Worm (Caenorhabditis elegans): ENCODE results near the gene C46C2.3.
A peak's percentile ranks its signal among the peaks of the same experiment; 100 is the strongest.

The C46C2.3 gene

DNA sequence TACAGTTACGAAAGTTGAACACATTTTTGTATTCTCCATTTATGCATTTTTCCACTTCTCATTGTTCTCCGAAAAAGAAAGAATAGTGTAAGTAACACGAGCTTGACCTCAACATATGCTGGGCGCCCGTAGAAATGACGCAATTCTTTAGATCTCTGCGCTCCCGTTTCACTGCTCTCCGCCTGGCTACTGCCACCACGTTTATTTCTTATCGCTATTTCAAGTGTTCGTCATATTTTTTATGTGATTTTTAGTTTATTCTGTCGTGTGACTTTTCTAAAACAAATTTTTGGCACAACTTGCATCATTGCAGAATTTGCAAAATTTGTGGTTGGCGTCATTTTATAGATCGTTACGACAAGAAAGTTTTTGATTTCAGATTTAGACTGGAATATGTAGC is 8.0 kb upstream of the C46C2.3 start:
- TF ChIP-seq fos-1 (tag; optimal IDR thresholded peaks at IDR 0.05) (peak; percentile 69), sma-9 (GFP tag; optimal IDR thresholded peaks at IDR 0.05) (peak; percentile 36), sma-9 (tag; optimal IDR thresholded peaks at IDR 0.05) (no peak), lin-13 (GFP tag; optimal IDR thresholded peaks at IDR 0.05) (no peak), mbf-1 (tag; optimal IDR thresholded peaks at IDR 0.05) (no peak), ama-1 (optimal IDR thresholded peaks at IDR 0.05) (no peak), R02D3.7 (tag; optimal IDR thresholded peaks at IDR 0.05) (no peak), Y55F3AM.14 (GFP tag; optimal IDR thresholded peaks at IDR 0.05) (no peak), alr-1 (tag; optimal IDR thresholded peaks at IDR 0.05) (no peak), nhr-129 (tag; optimal IDR thresholded peaks at IDR 0.05) (peak; percentile 74), nhr-21 (tag; optimal IDR thresholded peaks at IDR 0.05) (no peak), gmeb-1 (tag; optimal IDR thresholded peaks at IDR 0.05) (no peak), snpc-4 (tag; optimal IDR thresholded peaks at IDR 0.05) (no peak)

DNA sequence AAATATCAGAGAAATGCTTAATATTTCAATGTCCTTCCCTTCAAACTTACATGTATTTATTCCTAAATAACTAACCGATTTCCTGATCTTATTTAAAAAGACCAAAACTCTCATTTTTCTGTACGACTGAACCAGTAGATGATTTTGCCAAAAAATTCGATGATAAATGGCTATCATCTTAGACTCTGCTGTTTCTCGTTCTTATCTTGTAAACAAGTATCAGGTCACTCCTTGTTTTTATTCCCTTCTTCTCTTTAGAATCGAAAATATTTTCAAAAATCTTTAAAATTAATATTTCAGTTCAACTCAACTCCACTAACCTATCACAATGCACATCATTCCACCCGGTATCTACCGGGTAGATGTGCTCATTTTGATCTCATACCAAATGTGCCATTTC is 7.5 kb upstream of the C46C2.3 start, which contains the start of gene C46C2.2:
Gene C46C2.2, plus strand, starts transcription at position 301 of the 400 bp plus-strand sequence.
- TF ChIP-seq nhr-77 (tag; optimal IDR thresholded peaks at IDR 0.05) (no peak), unc-39 (tag; optimal IDR thresholded peaks at IDR 0.05) (no peak), ZK546.5 (tag; optimal IDR thresholded peaks at IDR 0.05) (no peak), lin-39 (tag; optimal IDR thresholded peaks at IDR 0.05) (no peak), ceh-82 (tag; optimal IDR thresholded peaks at IDR 0.05) (no peak), elt-1 (tag; optimal IDR thresholded peaks at IDR 0.05) (no peak), sma-3 (GFP tag; optimal IDR thresholded peaks at IDR 0.05) (no peak), peb-1 (tag; optimal IDR thresholded peaks at IDR 0.05) (no peak), snpc-4 (tag; optimal IDR thresholded peaks at IDR 0.05) (no peak), nhr-237 (tag; optimal IDR thresholded peaks at IDR 0.05) (no peak), sem-4 (tag; optimal IDR thresholded peaks at IDR 0.05) (no peak), F13H6.1 (tag; optimal IDR thresholded peaks at IDR 0.05) (no peak), skn-1 (tag; optimal IDR thresholded peaks at IDR 0.05) (no peak), unc-55 (GFP tag; optimal IDR thresholded peaks at IDR 0.05) (no peak), C34F6.9 (tag; optimal IDR thresholded peaks at IDR 0.05) (no peak), nhr-21 (tag; optimal IDR thresholded peaks at IDR 0.05) (no peak), zag-1 (tag; optimal IDR thresholded peaks at IDR 0.05) (no peak)

DNA sequence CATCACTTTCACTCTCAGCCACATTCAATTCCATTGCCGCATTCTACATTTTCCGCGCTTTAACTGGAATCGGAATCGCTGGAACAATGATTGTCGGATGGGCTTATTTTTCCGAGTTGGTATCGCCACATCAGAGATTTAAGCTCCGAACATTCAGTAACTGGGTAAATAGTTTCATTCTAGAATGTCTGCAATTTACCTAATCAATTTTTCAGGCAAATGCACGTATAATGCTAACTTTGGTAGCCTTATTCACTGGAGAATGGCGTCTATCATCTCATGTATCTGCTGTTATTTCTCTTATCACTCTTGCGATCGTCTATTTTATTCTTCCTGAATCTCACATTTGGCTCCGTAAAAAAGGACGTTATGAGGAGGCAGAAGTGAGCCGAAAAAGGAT is 6.5 kb upstream of the C46C2.3 start:
- TF ChIP-seq mdl-1 (tag; optimal IDR thresholded peaks at IDR 0.05) (no peak), elt-3 (tag; optimal IDR thresholded peaks at IDR 0.05) (no peak), R02D3.7 (tag; optimal IDR thresholded peaks at IDR 0.05) (no peak), ztf-4 (tag; optimal IDR thresholded peaks at IDR 0.05) (no peak), mbf-1 (tag; optimal IDR thresholded peaks at IDR 0.05) (no peak), aly-2 (tag; optimal IDR thresholded peaks at IDR 0.05) (no peak), crh-2 (tag; optimal IDR thresholded peaks at IDR 0.05) (no peak), Y55F3AM.14 (GFP tag; optimal IDR thresholded peaks at IDR 0.05) (no peak), elt-1 (tag; optimal IDR thresholded peaks at IDR 0.05) (no peak), unc-62 (GFP tag; optimal IDR thresholded peaks at IDR 0.05) (no peak), sma-9 (GFP tag; optimal IDR thresholded peaks at IDR 0.05) (no peak), sma-9 (tag; optimal IDR thresholded peaks at IDR 0.05) (no peak), ztf-1 (GFP tag; conservative IDR thresholded peaks at IDR 0.05) (no peak), blmp-1 (tag; optimal IDR thresholded peaks at IDR 0.05; ENCODE audit: insufficient read depth) (no peak), mab-5 (tag; optimal IDR thresholded peaks at IDR 0.05) (no peak)

DNA sequence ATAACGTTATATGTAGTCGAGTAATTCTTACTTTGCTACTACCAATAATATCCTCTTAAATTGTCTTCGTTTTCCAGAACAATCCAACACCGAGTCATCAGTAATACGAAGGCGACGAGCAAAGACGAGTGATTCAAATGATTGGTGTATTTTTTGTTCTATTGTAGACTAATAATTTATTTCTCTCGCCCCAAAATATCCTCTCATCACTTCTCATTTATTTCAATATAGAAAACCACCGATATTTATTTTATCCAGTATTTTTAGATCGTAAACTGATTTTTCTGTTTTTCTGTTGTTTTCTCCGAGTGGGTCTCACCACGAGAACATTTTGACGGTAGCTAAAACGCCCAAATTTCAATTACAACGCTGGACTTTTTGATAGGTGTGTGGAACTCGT is 2.7 kb downstream of the C46C2.3 start:
- TF ChIP-seq alr-1 (tag; optimal IDR thresholded peaks at IDR 0.05) (no peak), ZK546.5 (tag; optimal IDR thresholded peaks at IDR 0.05) (no peak)

DNA sequence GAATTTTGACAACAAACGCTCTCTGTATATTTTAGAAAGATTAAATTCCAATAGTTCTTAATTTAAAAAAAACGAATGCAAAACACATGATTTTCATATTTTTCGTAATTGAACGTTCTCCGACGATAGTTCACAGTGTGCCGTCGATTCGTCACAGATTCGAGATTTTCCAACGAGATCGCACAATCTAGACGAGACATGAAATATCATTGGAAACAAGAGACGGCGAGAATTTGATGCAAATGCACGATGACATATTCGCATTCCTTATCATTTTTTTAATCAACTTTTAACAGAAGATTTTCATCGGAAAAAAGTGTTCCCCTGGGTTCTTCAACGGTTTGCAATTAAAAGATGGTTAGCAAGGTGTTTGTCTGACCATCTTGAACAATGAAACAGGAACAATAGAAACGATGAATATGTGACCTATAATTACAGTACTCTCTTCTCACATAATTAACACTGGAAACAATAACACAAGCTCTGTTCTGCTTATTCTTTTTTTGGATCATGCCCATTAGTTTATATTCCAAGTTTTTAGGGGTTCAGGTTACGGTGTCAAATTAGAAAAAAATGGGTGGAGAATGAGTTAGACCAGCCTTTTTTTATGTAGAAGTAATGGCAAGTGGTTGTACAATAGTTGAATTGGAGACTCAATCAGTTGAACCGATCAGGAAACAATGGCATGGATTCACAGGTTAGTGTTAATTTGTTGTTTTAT is 7.7 kb downstream of the C46C2.3 start, which contains the start of gene Y11D7A.3:
Gene Y11D7A.3, plus strand, starts transcription at position 671 of the 721 bp plus-strand sequence.
- TF ChIP-seq sma-9 (GFP tag; optimal IDR thresholded peaks at IDR 0.05) = peak; percentile 43
- no peak for TF ChIP-seq sma-9 (tag; optimal IDR thresholded peaks at IDR 0.05)
- no peak for TF ChIP-seq elt-1 (tag; optimal IDR thresholded peaks at IDR 0.05)
- TF ChIP-seq nhr-6 (tag; optimal IDR thresholded peaks at IDR 0.05) = no peak
- TF ChIP-seq snpc-4 (tag; optimal IDR thresholded peaks at IDR 0.05) = no peak
- no peak for TF ChIP-seq nhr-77 (tag; optimal IDR thresholded peaks at IDR 0.05)
- TF ChIP-seq nhr-12 (tag; optimal IDR thresholded peaks at IDR 0.05) = no peak
